Fruit fly (Drosophila melanogaster) whole organism, embryonic: ENCODE measurements around the gene CG9682.

Source experiments
- Asciz ChIP-seq: fragments of 200-800 bp; sonication (Bioruptor generic); optimal IDR thresholded peaks from 2 replicates; lab custom pipeline; 2017; ENCODE audit warnings: missing biosample characterization, mild to moderate bottlenecking, missing genetic modification characterization, missing genetic modification reagents
- Bdp1 ChIP-seq: fragments of 200-800 bp; sonication (Bioruptor generic); optimal IDR thresholded peaks from 3 replicates; lab custom pipeline; 2016; ENCODE audit warnings: missing biosample characterization, missing genetic modification characterization
- Bteb2 ChIP-seq: fragments of 200-800 bp; sonication (Bioruptor generic); optimal IDR thresholded peaks from 2 replicates; lab custom pipeline; 2016; ENCODE audit warnings: missing biosample characterization, missing genetic modification characterization
- C15 ChIP-seq: fragments of 200-800 bp; sonication (Bioruptor generic); IDR thresholded peaks from 3 replicates; pipeline ENCODE4 v1.3.6; 2022; ENCODE audit warnings: missing biosample characterization, missing genetic modification characterization
- CG10431 ChIP-seq: fragments of 200-800 bp; sonication (Bioruptor generic); optimal IDR thresholded peaks from 3 replicates; lab custom pipeline; 2018; ENCODE audit warnings: missing biosample characterization, mild to moderate bottlenecking, missing genetic modification characterization
- CG12155 ChIP-seq: fragments of 200-800 bp; sonication (Bioruptor generic); optimal IDR thresholded peaks from 3 replicates; lab custom pipeline; 2016; ENCODE audit warnings: missing biosample characterization, missing genetic modification characterization
- CG13296 ChIP-seq: fragments of 200-800 bp; sonication (Bioruptor generic); optimal IDR thresholded peaks from 3 replicates; lab custom pipeline; 2018; ENCODE audit warnings: missing biosample characterization, mild to moderate bottlenecking, missing genetic modification characterization
- CG14860 ChIP-seq: fragments of 200-800 bp; sonication (Bioruptor generic); IDR thresholded peaks from 3 replicates; pipeline ENCODE4 v1.3.6; 2022; ENCODE audit warnings: missing biosample characterization, missing genetic modification characterization; ENCODE audit not compliant: partially characterized antibody
- CG15601 ChIP-seq: fragments of 200-800 bp; sonication (Bioruptor generic); optimal IDR thresholded peaks from 3 replicates; lab custom pipeline; 2019; ENCODE audit warnings: missing biosample characterization, mild to moderate bottlenecking, missing genetic modification characterization, moderate library complexity
- CG31388 ChIP-seq: fragments of 200-800 bp; sonication (Bioruptor generic); optimal IDR thresholded peaks from 2 replicates; lab custom pipeline; 2016; ENCODE audit warnings: missing biosample characterization, missing genetic modification characterization
- CG43689 ChIP-seq: fragments of 200-800 bp; sonication (Bioruptor generic); IDR thresholded peaks from 2 replicates; pipeline ENCODE4 v1.3.6; 2022; ENCODE audit warnings: missing biosample characterization, missing genetic modification characterization
- CG5180 ChIP-seq: fragments of 200-800 bp; sonication (Bioruptor generic); optimal IDR thresholded peaks from 3 replicates; lab custom pipeline; 2017; ENCODE audit warnings: missing biosample characterization, missing genetic modification characterization, mild to moderate bottlenecking, moderate library complexity, missing genetic modification reagents
- CG6765 ChIP-seq: fragments of 200-800 bp; sonication (Bioruptor generic); optimal IDR thresholded peaks from 3 replicates; lab custom pipeline; 2017; ENCODE audit warnings: missing biosample characterization, mild to moderate bottlenecking, missing genetic modification characterization
- CG8290 ChIP-seq, 3 experiments: fragments of 200-800 bp; sonication (Bioruptor generic); optimal IDR thresholded peaks; 2 replicates each; lab custom pipeline; 2016 to 2019; ENCODE audit warnings: missing biosample characterization in 3 of 3, missing genetic modification characterization in 3 of 3, mild to moderate bottlenecking in 2 of 3, moderate library complexity in 1 of 3
- CG8388 ChIP-seq: fragments of 200-800 bp; sonication (Bioruptor generic); optimal IDR thresholded peaks from 2 replicates; lab custom pipeline; 2019; ENCODE audit warnings: missing biosample characterization, mild to moderate bottlenecking, missing genetic modification characterization, moderate library complexity
- CG9609 ChIP-seq: fragments of 200-800 bp; sonication (Bioruptor generic); optimal IDR thresholded peaks from 3 replicates; lab custom pipeline; 2016; ENCODE audit warnings: missing biosample characterization, missing genetic modification characterization
- CG9727 ChIP-seq: fragments of 200-800 bp; sonication (Bioruptor generic); optimal IDR thresholded peaks from 3 replicates; lab custom pipeline; 2017; ENCODE audit warnings: missing biosample characterization, mild to moderate bottlenecking, missing genetic modification characterization
- CG9797 ChIP-seq: fragments of 200-800 bp; sonication (Bioruptor generic); optimal IDR thresholded peaks from 3 replicates; lab custom pipeline; 2018; ENCODE audit warnings: missing biosample characterization, mild to moderate bottlenecking, missing genetic modification characterization
- CHES-1-like ChIP-seq: fragments of 200-800 bp; sonication (Bioruptor generic); optimal IDR thresholded peaks from 2 replicates; lab custom pipeline; 2016; ENCODE audit warnings: missing biosample characterization, missing genetic modification characterization
- Chrac-16 ChIP-seq: fragments of 200-800 bp; sonication (Bioruptor generic); optimal IDR thresholded peaks from 3 replicates; lab custom pipeline; 2016; ENCODE audit warnings: missing biosample characterization, missing genetic modification characterization
- D19A ChIP-seq: fragments of 200-800 bp; optimal IDR thresholded peaks from 3 replicates; lab custom pipeline; 2019; ENCODE audit warnings: missing biosample characterization, mild to moderate bottlenecking, missing genetic modification characterization, moderate library complexity
- D19B ChIP-seq: fragments of 200-800 bp; sonication (Bioruptor generic); optimal IDR thresholded peaks from 2 replicates; lab custom pipeline; 2017; ENCODE audit warnings: missing biosample characterization, mild to moderate bottlenecking, missing genetic modification characterization
- Dad ChIP-seq: fragments of 200-800 bp; sonication (Bioruptor generic); optimal IDR thresholded peaks from 3 replicates; lab custom pipeline; 2016; ENCODE audit warnings: missing biosample characterization, missing genetic modification characterization
- Dbx ChIP-seq: fragments of 200-800 bp; sonication (Bioruptor generic); IDR thresholded peaks from 3 replicates; pipeline ENCODE4 v1.3.6; 2022; ENCODE audit warnings: missing biosample characterization, missing genetic modification characterization
- E2f2 ChIP-seq: fragments of 200-800 bp; sonication (Bioruptor generic); IDR thresholded peaks from 2 replicates; pipeline ENCODE4 v1.3.6; 2022; ENCODE audit warnings: missing biosample characterization, missing genetic modification characterization
- Gsc ChIP-seq: fragments of 200-800 bp; sonication (Bioruptor generic); IDR thresholded peaks from 2 replicates; pipeline ENCODE4 v1.3.6; 2022; ENCODE audit warnings: missing biosample characterization, missing genetic modification characterization
- Hr51 ChIP-seq, 2 experiments: fragments of 200-800 bp; sonication (Bioruptor generic); optimal IDR thresholded peaks; 2 replicates in 1 of 2; 3 replicates in 1 of 2; lab custom pipeline; 2016 to 2018; ENCODE audit warnings: missing biosample characterization in 2 of 2, missing genetic modification characterization in 2 of 2, mild to moderate bottlenecking in 1 of 2, moderate library complexity in 1 of 2
- Lim3 ChIP-seq: fragments of 200-800 bp; sonication (Bioruptor generic); IDR thresholded peaks from 2 replicates; pipeline ENCODE4 v1.3.6; 2022; ENCODE audit warnings: missing biosample characterization, missing genetic modification characterization
- Meics ChIP-seq: fragments of 200-800 bp; sonication (Bioruptor generic); optimal IDR thresholded peaks from 2 replicates; lab custom pipeline; 2017; ENCODE audit warnings: missing biosample characterization, mild to moderate bottlenecking, missing genetic modification characterization
- NC2α ChIP-seq: fragments of 200-800 bp; sonication (Bioruptor generic); optimal IDR thresholded peaks from 2 replicates; lab custom pipeline; 2016; ENCODE audit warnings: missing biosample characterization, missing genetic modification characterization
- Sry-β ChIP-seq: fragments of 200-800 bp; sonication (Bioruptor generic); optimal IDR thresholded peaks from 2 replicates; lab custom pipeline; 2018; ENCODE audit warnings: missing biosample characterization, mild to moderate bottlenecking, missing genetic modification characterization, moderate library complexity
- Sry-δ ChIP-seq: fragments of 200-800 bp; sonication (Bioruptor generic); optimal IDR thresholded peaks from 2 replicates; lab custom pipeline; 2016; ENCODE audit warnings: missing biosample characterization, missing genetic modification characterization
- Taf1 ChIP-seq: fragments of 200-800 bp; sonication (Bioruptor generic); IDR thresholded peaks from 2 replicates; pipeline ENCODE4 v1.3.6; 2022; ENCODE audit warnings: missing biosample characterization, missing genetic modification characterization
- btn ChIP-seq: fragments of 200-800 bp; sonication (Bioruptor generic); optimal IDR thresholded peaks from 2 replicates; lab custom pipeline; 2016; ENCODE audit warnings: missing biosample characterization, missing genetic modification characterization
- chif ChIP-seq, 2 experiments: fragments of 200-800 bp; sonication (Bioruptor generic); optimal IDR thresholded peaks; 3 replicates each; lab custom pipeline; 2016; ENCODE audit warnings: missing biosample characterization in 2 of 2, missing genetic modification characterization in 2 of 2
- dm ChIP-seq: fragments of 200-800 bp; sonication (Bioruptor generic); optimal IDR thresholded peaks from 3 replicates; lab custom pipeline; 2016; ENCODE audit warnings: missing biosample characterization, missing genetic modification characterization
- eve ChIP-seq, 2 experiments: fragments of >200 bp; optimal IDR thresholded peaks; 2 replicates each; lab custom pipeline; 2017; ENCODE audit warnings: missing biosample characterization in 2 of 2, missing genetic modification characterization in 2 of 2
- fd3F ChIP-seq: fragments of 200-800 bp; sonication (Bioruptor generic); optimal IDR thresholded peaks from 2 replicates; lab custom pipeline; 2018; ENCODE audit warnings: missing biosample characterization, mild to moderate bottlenecking, missing genetic modification characterization, moderate library complexity
- grau ChIP-seq: fragments of 200-800 bp; optimal IDR thresholded peaks from 3 replicates; lab custom pipeline; 2019; ENCODE audit warnings: missing biosample characterization, mild to moderate bottlenecking, missing genetic modification characterization, moderate library complexity
- her ChIP-seq: fragments of 200-800 bp; sonication (Bioruptor generic); optimal IDR thresholded peaks from 2 replicates; lab custom pipeline; 2016; ENCODE audit warnings: missing biosample characterization, missing genetic modification characterization
- lbe ChIP-seq: fragments of 200-800 bp; sonication (Bioruptor generic); optimal IDR thresholded peaks from 2 replicates; lab custom pipeline; 2016; ENCODE audit warnings: missing biosample characterization, mild to moderate bottlenecking, missing genetic modification characterization
- odd ChIP-seq: fragments of 200-800 bp; sonication (Bioruptor generic); optimal IDR thresholded peaks from 2 replicates; lab custom pipeline; 2017; ENCODE audit warnings: missing biosample characterization, mild to moderate bottlenecking, missing genetic modification characterization
- org-1 ChIP-seq: fragments of 200-800 bp; sonication (Bioruptor generic); optimal IDR thresholded peaks from 2 replicates; lab custom pipeline; 2017; ENCODE audit warnings: missing biosample characterization, missing genetic modification characterization
- pros ChIP-seq: fragments of 200-800 bp; sonication (Bioruptor generic); optimal IDR thresholded peaks from 3 replicates; lab custom pipeline; 2019; ENCODE audit warnings: missing biosample characterization, mild to moderate bottlenecking, missing genetic modification characterization, moderate library complexity
- repo ChIP-seq: fragments of 200-800 bp; sonication (Bioruptor generic); optimal IDR thresholded peaks from 2 replicates; lab custom pipeline; 2016; ENCODE audit warnings: missing biosample characterization, missing genetic modification characterization
- salm ChIP-seq: fragments of 200-800 bp; sonication (Bioruptor generic); optimal IDR thresholded peaks from 2 replicates; lab custom pipeline; 2018; ENCODE audit warnings: missing biosample characterization, mild to moderate bottlenecking, missing genetic modification characterization
- slbo ChIP-seq: fragments of 200-800 bp; sonication (Bioruptor generic); IDR thresholded peaks from 2 replicates; pipeline ENCODE4 v1.3.6; 2022; ENCODE audit warnings: missing biosample characterization, missing genetic modification characterization
- sqz ChIP-seq: fragments of 200-800 bp; sonication (Bioruptor generic); optimal IDR thresholded peaks from 3 replicates; lab custom pipeline; 2018; ENCODE audit warnings: missing biosample characterization, mild to moderate bottlenecking, missing genetic modification characterization
- tgo ChIP-seq: fragments of 200-800 bp; sonication (Bioruptor generic); IDR thresholded peaks from 3 replicates; pipeline ENCODE4 v1.3.6; 2022; ENCODE audit warnings: missing biosample characterization, missing genetic modification characterization
- tll ChIP-seq, 2 experiments: fragments of 200-800 bp in 1 of 2; fragments of >200 bp in 1 of 2; sonication (Bioruptor generic) in 1 of 2; optimal IDR thresholded peaks; 2 replicates each; lab custom pipeline; 2017 to 2019; ENCODE audit warnings: missing biosample characterization in 2 of 2, missing genetic modification characterization in 2 of 2, mild to moderate bottlenecking in 1 of 2, moderate library complexity in 1 of 2

CG9682 gene

dm6 chr3R:30296035-30296434 is 45.3 kb downstream of the CG9682 start (continued):
- TF ChIP-seq CG13296 (GFP tag; lab: Kevin White, UChicago), result peak; percentile 57
- TF ChIP-seq CG9609 (GFP tag; lab: Kevin White, UChicago), result no peak
- peak; percentile 90 for TF ChIP-seq lbe (GFP tag; lab: Kevin White, UChicago)
- peak; percentile 4 for TF ChIP-seq CG5180 (GFP tag; lab: Kevin White, UChicago)
- peak; percentile 59 for TF ChIP-seq org-1 (GFP tag; lab: Kevin White, UChicago)
- peak; percentile 77 for TF ChIP-seq Chrac-16 (GFP tag; lab: Kevin White, UChicago)
- peak; percentile 55 for TF ChIP-seq Bteb2 (GFP tag; lab: Kevin White, UChicago)
- no peak for TF ChIP-seq Sry-δ (GFP tag; lab: Kevin White, UChicago)
- TF ChIP-seq slbo, result peak; percentile 86
- no peak for TF ChIP-seq CG10431
- peak; percentile 88 for TF ChIP-seq tgo (GFP tag; lab: Robert Waterston, UW)
- TF ChIP-seq NC2α (GFP tag; lab: Kevin White, UChicago), result no peak
- TF ChIP-seq dm, result no peak
- TF ChIP-seq Dad (GFP tag; lab: Kevin White, UChicago), result peak; percentile 30
- peak; percentile 72 for TF ChIP-seq odd (GFP tag; lab: Kevin White, UChicago)
- no peak for TF ChIP-seq CG9797 (GFP tag; lab: Kevin White, UChicago)
- peak; percentile 17 for TF ChIP-seq CG8290 (GFP tag; optimal IDR thresholded peaks at IDR 0.05; lab: Kevin White, UChicago)
- no peak for TF ChIP-seq CG8290 (tag; optimal IDR thresholded peaks at IDR 0.05; lab: Kevin White, UChicago)
- no peak for TF ChIP-seq tll (GFP tag; optimal IDR thresholded peaks at IDR 0.05; lab: Kevin White, UChicago)
- no peak for TF ChIP-seq btn
- TF ChIP-seq C15 (GFP tag; lab: Robert Waterston, UW), result peak; percentile 73; the same call in 1 of the 3 replicates
- peak; percentile 22 for TF ChIP-seq Bdp1 (GFP tag; lab: Kevin White, UChicago)
- TF ChIP-seq CG15601 (tag; lab: Kevin White, UChicago), result peak; percentile 15
- TF ChIP-seq pros (GFP tag; lab: Kevin White, UChicago), result no peak
- no peak for TF ChIP-seq CG6765 (GFP tag; lab: Kevin White, UChicago)
- TF ChIP-seq Taf1 (GFP tag; lab: Robert Waterston, UW), result peak; percentile 75
- TF ChIP-seq CG12155 (GFP tag; lab: Kevin White, UChicago), result peak; percentile 58
- peak; percentile 52 for TF ChIP-seq sqz (GFP tag; lab: Kevin White, UChicago)
- TF ChIP-seq CG43689 (GFP tag; lab: Robert Waterston, UW), result peak; percentile 69
- peak; percentile 7 for TF ChIP-seq D19B
- TF ChIP-seq CG9727 (GFP tag; lab: Kevin White, UChicago), result peak; percentile 74
- peak in 1 of 2 experiments; percentile 62 for TF ChIP-seq eve (GFP tag; optimal IDR thresholded peaks at IDR 0.05; lab: Kevin White, UChicago)
- TF ChIP-seq Meics (GFP tag; lab: Kevin White, UChicago), result peak; percentile 70
- TF ChIP-seq Lim3 (GFP tag; lab: Robert Waterston, UW), result 0 out of 2 replicates have a peak, but pooled peaks have one; percentile 35
- peak; percentile 83 for TF ChIP-seq CG8388
- TF ChIP-seq CG14860 (GFP tag; lab: Robert Waterston, UW), result peak; percentile 48; the same call in 2 of the 3 replicates
- TF ChIP-seq grau (tag; lab: Kevin White, UChicago), result peak; percentile 80
- TF ChIP-seq her, result peak; percentile 19
- peak; percentile 53 to 70 for TF ChIP-seq chif (GFP tag; optimal IDR thresholded peaks at IDR 0.05; lab: Kevin White, UChicago)
- TF ChIP-seq fd3F (GFP tag; lab: Kevin White, UChicago), result peak; percentile 57
- no peak for TF ChIP-seq repo (GFP tag; lab: Kevin White, UChicago)
- peak; percentile 63 for TF ChIP-seq CG31388 (GFP tag; lab: Kevin White, UChicago)
- TF ChIP-seq Dbx, result peak; percentile 61; the same call in 1 of the 3 replicates
- peak; percentile 67 for TF ChIP-seq D19A (tag; lab: Kevin White, UChicago)
- peak; percentile 65; the same call in 1 of the 2 replicates for TF ChIP-seq E2f2 (GFP tag; lab: Robert Waterston, UW)
- no peak for TF ChIP-seq Sry-β (GFP tag; lab: Kevin White, UChicago)
- TF ChIP-seq CHES-1-like, result no peak
- TF ChIP-seq salm (tag; lab: Kevin White, UChicago), result peak; percentile 67
- TF ChIP-seq Gsc, result 0 out of 2 replicates have a peak, but pooled peaks have one; percentile 55
- peak; percentile 82 for TF ChIP-seq Asciz (GFP tag; lab: Kevin White, UChicago)
- peak in 1 of 2 experiments; percentile 88 for TF ChIP-seq Hr51 (GFP tag; optimal IDR thresholded peaks at IDR 0.05; lab: Kevin White, UChicago)
